Fruit fly (Drosophila melanogaster) whole organism, embryonic: ENCODE measurements around the gene CG33654.

Experiments
- CG10366 ChIP-seq: fragments of 200-800 bp; sonication (Bioruptor generic); IDR thresholded peaks from 2 replicates; pipeline ENCODE4 v1.3.6; 2022; ENCODE audit warnings: missing biosample characterization, missing genetic modification characterization
- CG18619 ChIP-seq: fragments of 200-800 bp; sonication (Bioruptor generic); optimal IDR thresholded peaks from 3 replicates; lab custom pipeline; 2017; ENCODE audit warnings: missing biosample characterization, mild to moderate bottlenecking, missing genetic modification characterization
- CG2202 ChIP-seq: fragments of 200-800 bp; sonication (Bioruptor generic); optimal IDR thresholded peaks from 2 replicates; lab custom pipeline; 2018; ENCODE audit warnings: missing biosample characterization, mild to moderate bottlenecking, missing genetic modification characterization
- CG6854 ChIP-seq: fragments of 200-800 bp; sonication (Bioruptor generic); optimal IDR thresholded peaks from 3 replicates; lab custom pipeline; 2017; ENCODE audit warnings: missing biosample characterization, mild to moderate bottlenecking, missing genetic modification characterization
- CG8944 ChIP-seq: fragments of 200-800 bp; sonication (Bioruptor generic); optimal IDR thresholded peaks from 3 replicates; lab custom pipeline; 2016; ENCODE audit warnings: missing biosample characterization, missing genetic modification characterization
- Chrac-16 ChIP-seq: fragments of 200-800 bp; sonication (Bioruptor generic); optimal IDR thresholded peaks from 3 replicates; lab custom pipeline; 2016; ENCODE audit warnings: missing biosample characterization, missing genetic modification characterization
- Hr39 ChIP-seq: fragments of >200 bp; optimal IDR thresholded peaks from 2 replicates; lab custom pipeline; 2017
- Oli ChIP-seq: fragments of 200-800 bp; sonication (Bioruptor generic); optimal IDR thresholded peaks from 2 replicates; lab custom pipeline; 2018; ENCODE audit warnings: missing biosample characterization, mild to moderate bottlenecking, missing genetic modification characterization, moderate library complexity
- ato ChIP-seq: fragments of 200-800 bp; sonication (Bioruptor generic); IDR thresholded peaks from 2 replicates; pipeline ENCODE4 v1.3.6; 2022; ENCODE audit warnings: missing biosample characterization, missing genetic modification characterization; ENCODE audit not compliant: partially characterized antibody
- jing ChIP-seq: fragments of 200-800 bp; sonication (Bioruptor generic); optimal IDR thresholded peaks from 2 replicates; lab custom pipeline; 2018; ENCODE audit warnings: missing biosample characterization, mild to moderate bottlenecking, missing genetic modification characterization
- stwl ChIP-seq: fragments of 200-800 bp; sonication (Bioruptor generic); optimal IDR thresholded peaks from 3 replicates; lab custom pipeline; 2018; ENCODE audit warnings: missing biosample characterization, mild to moderate bottlenecking, missing genetic modification characterization, moderate library complexity
- wdn ChIP-seq: fragments of 200-800 bp; sonication (Bioruptor generic); IDR thresholded peaks from 2 replicates; pipeline ENCODE4 v1.3.6; 2022; ENCODE audit warnings: missing biosample characterization, missing genetic modification characterization

dm6 chr3R:9595681-9596357 is 12.8 kb upstream of the CG33654 start:
- TF ChIP-seq CG2202 (no peak), Oli (no peak), ato (GFP tag; lab: Robert Waterston, UW) (no peak), CG10366 (GFP tag; lab: Robert Waterston, UW) (no peak), jing (GFP tag; lab: Kevin White, UChicago) (no peak), wdn (GFP tag; lab: Robert Waterston, UW) (no peak), CG6854 (no peak), CG8944 (GFP tag; lab: Kevin White, UChicago) (no peak), Chrac-16 (GFP tag; lab: Kevin White, UChicago) (no peak), stwl (no peak), Hr39 (lab: Kevin White, UChicago) (no peak), CG18619 (GFP tag; lab: Kevin White, UChicago) (no peak)
